Fruit fly (Drosophila melanogaster) whole organism, wandering third instar larva: ENCODE data around the gene Kdm3.

Experiments
- Abd-B ChIP-seq: fragments of >200 bp; optimal IDR thresholded peaks from 2 replicates; lab custom pipeline; 2017; ENCODE audit warnings: missing biosample characterization, missing genetic modification characterization
- CG32264 ChIP-seq: fragments of 200-800 bp; sonication (Bioruptor generic); optimal IDR thresholded peaks from 2 replicates; lab custom pipeline; 2016; ENCODE audit warnings: missing biosample characterization, missing genetic modification characterization
- CG9705 ChIP-seq: fragments of 200-800 bp; sonication (Bioruptor generic); optimal IDR thresholded peaks from 2 replicates; lab custom pipeline; 2018; ENCODE audit warnings: missing biosample characterization, mild to moderate bottlenecking, missing genetic modification characterization
- CrebA ChIP-seq: fragments of 200-800 bp; sonication (Bioruptor generic); optimal IDR thresholded peaks from 2 replicates; lab custom pipeline; 2016; ENCODE audit warnings: missing biosample characterization, mild to moderate bottlenecking, missing genetic modification characterization, borderline replicate concordance
- Dfd ChIP-seq: fragments of >200 bp; optimal IDR thresholded peaks from 2 replicates; lab custom pipeline; 2017; ENCODE audit warnings: missing biosample characterization, missing genetic modification characterization
- Dif ChIP-seq: fragments of 200-275, 200-300 bp; sonication (Bioruptor generic); optimal IDR thresholded peaks from 2 replicates; lab custom pipeline; 2018; ENCODE audit warnings: missing biosample characterization, missing genetic modification characterization; ENCODE audit not compliant: partially characterized antibody
- GATAd ChIP-seq: sonication (Bioruptor generic); optimal IDR thresholded peaks from 2 replicates; lab custom pipeline; 2016; ENCODE audit warnings: missing biosample characterization, missing genetic modification characterization
- HLH106 ChIP-seq: fragments of 200-800 bp; optimal IDR thresholded peaks from 3 replicates; lab custom pipeline; 2019; ENCODE audit warnings: missing biosample characterization, mild to moderate bottlenecking, missing genetic modification characterization, moderate library complexity
- Hnf4 ChIP-seq: fragments of 200-800 bp; sonication (Bioruptor generic); optimal IDR thresholded peaks from 2 replicates; lab custom pipeline; 2016; ENCODE audit warnings: missing biosample characterization, mild to moderate bottlenecking, missing genetic modification characterization
- Hr78 ChIP-seq: fragments of >200 bp; optimal IDR thresholded peaks from 2 replicates; lab custom pipeline; 2017; ENCODE audit warnings: missing biosample characterization, missing genetic modification characterization
- Hr83 ChIP-seq: fragments of 200-300 bp; sonication (Bioruptor generic); optimal IDR thresholded peaks from 2 replicates; lab custom pipeline; 2016; ENCODE audit warnings: missing biosample characterization, mild to moderate bottlenecking, missing genetic modification characterization, moderate library complexity; ENCODE audit not compliant: poor library complexity, severe bottlenecking
- Jra ChIP-seq: sonication (Bioruptor generic); optimal IDR thresholded peaks from 2 replicates; lab custom pipeline; 2016; ENCODE audit warnings: missing biosample characterization, missing genetic modification characterization
- Mio ChIP-seq: sonication (Bioruptor generic); optimal IDR thresholded peaks from 2 replicates; lab custom pipeline; 2016; ENCODE audit warnings: missing biosample characterization, missing genetic modification characterization
- Myc ChIP-seq: fragments of >200 bp; optimal IDR thresholded peaks from 2 replicates; lab custom pipeline; 2017
- N ChIP-seq: fragments of >200 bp; optimal IDR thresholded peaks from 2 replicates; lab custom pipeline; 2018; ENCODE audit warnings: missing biosample characterization, missing external identifiers, missing genetic modification characterization
- OdsH ChIP-seq: fragments of 200-800 bp; sonication (Bioruptor generic); optimal IDR thresholded peaks from 2 replicates; lab custom pipeline; 2016; ENCODE audit warnings: missing biosample characterization, mild to moderate bottlenecking, missing genetic modification characterization
- Rel ChIP-seq, 2 experiments: fragments of 200-800 bp; sonication (Bioruptor generic) in 1 of 2; optimal IDR thresholded peaks; 2 replicates in 1 of 2; 3 replicates in 1 of 2; lab custom pipeline; 2016 to 2019; ENCODE audit warnings: mild to moderate bottlenecking in 2 of 2, missing biosample characterization in 2 of 2, missing genetic modification characterization in 2 of 2, moderate library complexity in 1 of 2
- Sp1 ChIP-seq: fragments of 200-800 bp; sonication (Bioruptor generic); optimal IDR thresholded peaks from 3 replicates; lab custom pipeline; 2019; ENCODE audit warnings: missing biosample characterization, mild to moderate bottlenecking, missing genetic modification characterization, moderate library complexity
- Vsx2 ChIP-seq: fragments of 200-300, 225-300 bp; sonication (Bioruptor generic); optimal IDR thresholded peaks from 2 replicates; lab custom pipeline; 2018; ENCODE audit warnings: missing biosample characterization, missing genetic modification characterization; ENCODE audit not compliant: partially characterized antibody
- br ChIP-seq: fragments of 200-800 bp; sonication (Bioruptor generic); optimal IDR thresholded peaks from 2 replicates; lab custom pipeline; 2016; ENCODE audit warnings: missing biosample characterization, missing genetic modification characterization
- brk ChIP-seq: fragments of 200-800 bp; sonication (Bioruptor generic); optimal IDR thresholded peaks from 2 replicates; lab custom pipeline; 2016; ENCODE audit warnings: missing biosample characterization, mild to moderate bottlenecking, missing genetic modification characterization
- dl ChIP-seq, 2 experiments: fragments of 175-275, 200-275 bp in 1 of 2; fragments of 200-275 bp in 1 of 2; sonication (Bioruptor generic); optimal IDR thresholded peaks; lab custom pipeline; 2018; ENCODE audit warnings: mild to moderate bottlenecking in 2 of 2, missing biosample characterization in 2 of 2, missing genetic modification characterization in 2 of 2, moderate library complexity in 2 of 2; ENCODE audit not compliant: partially characterized antibody in 2 of 2, insufficient read depth in 1 of 2
- dmrt93B ChIP-seq: fragments of 200-800 bp; sonication (Bioruptor generic); optimal IDR thresholded peaks from 2 replicates; lab custom pipeline; 2018; ENCODE audit warnings: missing biosample characterization, mild to moderate bottlenecking, missing genetic modification characterization
- dsf ChIP-seq: sonication (Bioruptor generic); optimal IDR thresholded peaks from 2 replicates; lab custom pipeline; 2016; ENCODE audit warnings: missing biosample characterization, missing genetic modification characterization, borderline replicate concordance
- ey ChIP-seq: fragments of 200-800 bp; sonication (Bioruptor generic); optimal IDR thresholded peaks from 2 replicates; lab custom pipeline; 2016; ENCODE audit warnings: missing biosample characterization, missing genetic modification characterization
- foxo ChIP-seq, 2 experiments: fragments of 200-800 bp; sonication (Bioruptor generic); optimal IDR thresholded peaks; 2 replicates in 1 of 2; 3 replicates in 1 of 2; lab custom pipeline; 2016 to 2017; ENCODE audit warnings: missing biosample characterization in 2 of 2, missing genetic modification characterization in 2 of 2
- fru ChIP-seq: fragments of 200-800 bp; sonication (Bioruptor generic); optimal IDR thresholded peaks from 3 replicates; lab custom pipeline; 2016; ENCODE audit warnings: missing biosample characterization, mild to moderate bottlenecking, missing genetic modification characterization
- h ChIP-seq: fragments of 200-800 bp; sonication (Bioruptor generic); optimal IDR thresholded peaks from 3 replicates; lab custom pipeline; 2016; ENCODE audit warnings: missing biosample characterization, mild to moderate bottlenecking, missing genetic modification characterization
- jim ChIP-seq: fragments of 175-275, 200-325 bp; sonication (Bioruptor generic); optimal IDR thresholded peaks from 2 replicates; lab custom pipeline; 2016; ENCODE audit warnings: missing biosample characterization, mild to moderate bottlenecking, missing genetic modification characterization
- lola ChIP-seq: fragments of >200 bp; optimal IDR thresholded peaks from 2 replicates; lab custom pipeline; 2017; ENCODE audit warnings: missing biosample characterization, missing genetic modification characterization
- pan ChIP-seq: fragments of >200 bp; optimal IDR thresholded peaks from 2 replicates; lab custom pipeline; 2017
- psq ChIP-seq: fragments of 200-800 bp; sonication (Bioruptor generic); optimal IDR thresholded peaks from 3 replicates; lab custom pipeline; 2017; ENCODE audit warnings: missing biosample characterization, mild to moderate bottlenecking, missing genetic modification characterization, moderate library complexity
- rgr ChIP-seq: fragments of 200-800 bp; sonication (Bioruptor generic); optimal IDR thresholded peaks from 3 replicates; lab custom pipeline; 2016; ENCODE audit warnings: missing biosample characterization, mild to moderate bottlenecking, missing genetic modification characterization
- sage ChIP-seq: fragments of 200-800 bp; sonication (Bioruptor generic); optimal IDR thresholded peaks from 2 replicates; lab custom pipeline; 2016; ENCODE audit warnings: missing biosample characterization, mild to moderate bottlenecking, missing genetic modification characterization
- sv ChIP-seq: fragments of 200-800 bp; sonication (Bioruptor generic); optimal IDR thresholded peaks from 3 replicates; lab custom pipeline; 2016; ENCODE audit warnings: missing biosample characterization, missing genetic modification characterization
- tai ChIP-seq: sonication (Bioruptor generic); optimal IDR thresholded peaks from 2 replicates; lab custom pipeline; 2016; ENCODE audit warnings: missing biosample characterization, missing genetic modification characterization
- usp ChIP-seq: fragments of >200 bp; optimal IDR thresholded peaks from 2 replicates; lab custom pipeline; 2017; ENCODE audit warnings: missing biosample characterization, missing genetic modification characterization
- woc ChIP-seq: sonication (Bioruptor generic); optimal IDR thresholded peaks from 2 replicates; lab custom pipeline; 2016; ENCODE audit warnings: missing biosample characterization, mild to moderate bottlenecking, missing genetic modification characterization

The Kdm3 gene

DNA sequence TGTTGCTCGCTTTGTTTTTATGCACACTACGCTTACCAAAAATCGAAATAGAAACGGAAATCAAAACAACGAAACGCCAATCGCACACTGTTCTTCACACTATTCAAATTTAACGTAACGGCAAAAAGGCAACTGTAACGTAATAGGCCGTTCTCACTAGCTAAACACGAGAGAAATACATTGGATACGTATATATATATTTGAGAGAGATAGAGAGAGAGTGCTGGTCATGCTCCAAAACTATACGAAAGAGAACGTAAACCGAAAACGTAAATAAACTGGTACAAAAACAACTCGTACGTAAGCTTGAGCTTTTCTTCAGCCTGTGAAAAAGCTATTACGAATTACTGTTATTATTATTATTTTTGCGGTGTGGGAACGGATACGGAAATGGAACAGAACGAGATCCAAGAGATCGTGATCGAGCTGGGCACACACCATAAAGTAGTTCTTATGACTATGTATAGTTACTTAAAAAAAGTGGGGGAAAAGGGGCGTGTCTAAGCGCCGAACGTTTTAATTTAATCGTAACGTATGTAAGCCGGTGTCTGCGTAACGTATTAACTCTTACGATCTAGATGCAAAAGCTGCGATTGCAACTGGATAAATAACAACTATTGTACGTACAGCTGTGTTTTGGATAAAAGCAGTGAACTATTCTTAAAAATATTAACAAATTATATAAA lies 27.8 kb downstream of the Kdm3 start:
- TF ChIP-seq N (GFP tag; lab: Kevin White, UChicago), result peak; percentile 29
- TF ChIP-seq foxo (GFP tag; optimal IDR thresholded peaks at IDR 0.05; lab: Kevin White, UChicago), result no peak
- TF ChIP-seq, all 38 proteins: peak for 1

DNA sequence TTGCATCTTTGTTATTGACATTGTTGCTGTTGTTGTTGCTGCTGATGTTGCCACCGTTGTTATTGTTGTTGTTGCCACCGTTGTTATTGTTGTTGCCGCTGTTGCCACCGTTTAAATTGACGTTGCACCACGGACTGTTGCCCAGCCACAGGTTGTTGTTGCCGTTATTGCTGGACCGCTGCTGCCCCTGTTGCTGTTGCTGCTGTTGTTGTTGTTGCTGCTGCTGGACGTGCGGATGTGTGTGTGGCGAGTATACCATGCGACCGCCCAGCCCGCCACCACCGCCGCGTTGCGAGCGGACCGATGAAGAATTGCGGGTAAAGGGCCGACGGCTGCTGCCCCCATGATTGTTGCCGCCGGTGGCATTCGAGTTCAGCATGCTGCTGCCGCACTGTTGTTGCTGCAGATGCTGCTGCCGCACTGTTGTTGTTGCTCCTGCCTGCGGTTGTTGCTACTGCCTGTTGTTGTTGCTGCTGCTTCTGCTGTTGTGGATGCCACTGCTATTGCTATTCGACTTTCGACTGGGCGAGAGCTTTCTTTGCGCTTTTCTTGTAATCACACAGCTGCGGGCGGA lies 31.1 kb downstream of the Kdm3 start:
- TF ChIP-seq Rel (GFP tag; optimal IDR thresholded peaks at IDR 0.05; lab: Kevin White, UChicago), result no peak
- TF ChIP-seq Rel (tag; optimal IDR thresholded peaks at IDR 0.05; lab: Kevin White, UChicago), result no peak
- TF ChIP-seq Dfd (GFP tag; lab: Kevin White, UChicago), result peak; percentile 82

DNA sequence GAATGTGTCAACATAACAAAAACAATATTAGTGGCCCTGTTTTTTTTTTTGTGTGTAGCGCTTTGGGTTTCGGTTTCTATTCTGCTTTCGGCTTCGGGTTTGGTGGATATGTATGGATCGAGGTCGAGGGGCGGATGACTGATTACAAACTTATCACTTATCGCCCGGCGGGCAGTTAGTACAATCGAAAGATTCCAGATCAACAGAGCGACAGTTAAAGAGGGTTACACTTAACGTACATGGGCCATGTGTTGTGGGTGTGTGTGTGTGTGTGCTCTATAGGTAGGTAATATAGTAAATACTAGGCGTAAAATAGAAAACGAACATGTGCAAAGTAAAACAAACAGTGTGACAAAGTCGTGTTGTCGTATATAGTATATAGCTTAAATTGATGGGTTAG lies 33.0 kb downstream of the Kdm3 start:
- no peak for TF ChIP-seq jim
- no peak for TF ChIP-seq Jra (GFP tag; lab: Kevin White, UChicago)
- no peak for TF ChIP-seq ey (GFP tag; lab: Kevin White, UChicago)
- TF ChIP-seq Dif, result no peak
- no peak for TF ChIP-seq OdsH
- TF ChIP-seq GATAd (GFP tag; lab: Kevin White, UChicago), result no peak
- no peak for TF ChIP-seq Rel (GFP tag; optimal IDR thresholded peaks at IDR 0.05; lab: Kevin White, UChicago)
- no peak for TF ChIP-seq Rel (tag; optimal IDR thresholded peaks at IDR 0.05; lab: Kevin White, UChicago)
- no peak for TF ChIP-seq CrebA (GFP tag; lab: Kevin White, UChicago)

DNA sequence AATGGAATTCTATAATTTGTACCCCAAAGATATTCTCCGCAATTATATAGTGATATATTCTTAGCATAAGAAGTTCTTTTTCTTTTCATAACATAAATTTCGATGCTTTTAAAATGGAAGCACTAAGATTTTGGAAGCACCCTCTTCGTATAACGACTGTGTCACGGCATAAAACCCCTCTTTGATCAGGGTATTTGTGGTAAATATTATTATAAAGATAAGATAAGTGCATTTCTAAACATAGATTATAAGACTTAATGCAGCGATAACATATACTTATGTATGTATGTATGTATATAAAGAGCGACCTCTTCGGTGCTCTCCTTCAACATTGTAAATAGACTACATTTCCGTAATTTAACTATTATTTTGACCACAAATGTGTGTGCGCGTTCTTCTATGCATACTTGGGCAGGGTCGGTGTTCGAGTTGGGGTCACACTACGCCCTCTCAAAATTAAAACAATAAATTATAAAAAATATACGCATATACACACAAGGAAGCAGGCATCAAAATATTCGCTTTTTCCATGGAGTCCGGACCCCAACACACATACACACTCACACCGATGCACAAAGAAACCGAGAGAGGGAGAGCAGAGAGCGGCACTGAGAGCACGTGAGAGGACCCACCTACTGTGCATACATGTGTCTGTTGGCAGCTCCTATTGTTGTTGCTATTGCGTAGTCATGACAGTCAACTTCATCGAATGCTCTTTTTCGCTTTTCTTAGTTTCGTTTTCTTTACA lies 34.6 kb downstream of the Kdm3 start:
- no peak for TF ChIP-seq lola
- peak; percentile 100 for TF ChIP-seq Dif
- TF ChIP-seq CG32264 (GFP tag; lab: Kevin White, UChicago), result peak; percentile 16
- no peak for TF ChIP-seq pan (lab: Kevin White, UChicago)
- TF ChIP-seq Mio (GFP tag; lab: Kevin White, UChicago), result no peak
- no peak for TF ChIP-seq Abd-B (GFP tag; lab: Kevin White, UChicago)
- no peak for TF ChIP-seq Myc (lab: Kevin White, UChicago)
- TF ChIP-seq foxo (GFP tag; optimal IDR thresholded peaks at IDR 0.05; lab: Kevin White, UChicago), result no peak
- no peak for TF ChIP-seq GATAd (GFP tag; lab: Kevin White, UChicago)
- no peak for TF ChIP-seq Hr78 (GFP tag; lab: Kevin White, UChicago)
- peak; percentile 10 for TF ChIP-seq rgr (GFP tag; lab: Kevin White, UChicago)
- TF ChIP-seq dl (GFP tag; optimal IDR thresholded peaks at IDR 0.05; lab: Kevin White, UChicago; ENCODE audit: insufficient read depth in 1 of 2, partially characterized antibody in 2 of 2), result peak; percentile 99
- TF ChIP-seq fru (GFP tag; lab: Kevin White, UChicago), result no peak
- TF ChIP-seq OdsH, result peak; percentile 23
- no peak for TF ChIP-seq woc
- TF ChIP-seq dsf (GFP tag; lab: Kevin White, UChicago), result no peak
- no peak for TF ChIP-seq CG9705
- no peak for TF ChIP-seq sv (GFP tag; lab: Kevin White, UChicago)
- peak; percentile 31 for TF ChIP-seq Jra (GFP tag; lab: Kevin White, UChicago)
- TF ChIP-seq Hr83 (GFP tag; lab: Kevin White, UChicago), result peak; percentile 91
- TF ChIP-seq N (GFP tag; lab: Kevin White, UChicago), result peak; percentile 56
- TF ChIP-seq dmrt93B (GFP tag; lab: Kevin White, UChicago), result no peak
- peak; percentile 30 for TF ChIP-seq h
- peak; percentile 24 for TF ChIP-seq brk
- no peak for TF ChIP-seq psq (GFP tag; lab: Kevin White, UChicago)
- TF ChIP-seq ey (GFP tag; lab: Kevin White, UChicago), result no peak
- peak; percentile 70 for TF ChIP-seq Hnf4 (GFP tag; lab: Kevin White, UChicago)
- no peak for TF ChIP-seq CrebA (GFP tag; lab: Kevin White, UChicago)
- no peak for TF ChIP-seq HLH106 (tag; lab: Kevin White, UChicago)
- TF ChIP-seq br (GFP tag; lab: Kevin White, UChicago), result peak; percentile 26
- no peak for TF ChIP-seq Dfd (GFP tag; lab: Kevin White, UChicago)
- peak; percentile 64 for TF ChIP-seq Rel (GFP tag; optimal IDR thresholded peaks at IDR 0.05; lab: Kevin White, UChicago)
- TF ChIP-seq Rel (tag; optimal IDR thresholded peaks at IDR 0.05; lab: Kevin White, UChicago), result no peak
- TF ChIP-seq Vsx2, result peak; percentile 98
- no peak for TF ChIP-seq tai (GFP tag; lab: Kevin White, UChicago)
- TF ChIP-seq sage (GFP tag; lab: Kevin White, UChicago), result peak; percentile 66
- TF ChIP-seq Sp1 (GFP tag; lab: Kevin White, UChicago), result no peak
- TF ChIP-seq usp (GFP tag; lab: Kevin White, UChicago), result no peak
- TF ChIP-seq jim, result no peak
